Fruit fly (Drosophila melanogaster): ENCODE results near the gene Usf.

Gene Usf

DNA sequence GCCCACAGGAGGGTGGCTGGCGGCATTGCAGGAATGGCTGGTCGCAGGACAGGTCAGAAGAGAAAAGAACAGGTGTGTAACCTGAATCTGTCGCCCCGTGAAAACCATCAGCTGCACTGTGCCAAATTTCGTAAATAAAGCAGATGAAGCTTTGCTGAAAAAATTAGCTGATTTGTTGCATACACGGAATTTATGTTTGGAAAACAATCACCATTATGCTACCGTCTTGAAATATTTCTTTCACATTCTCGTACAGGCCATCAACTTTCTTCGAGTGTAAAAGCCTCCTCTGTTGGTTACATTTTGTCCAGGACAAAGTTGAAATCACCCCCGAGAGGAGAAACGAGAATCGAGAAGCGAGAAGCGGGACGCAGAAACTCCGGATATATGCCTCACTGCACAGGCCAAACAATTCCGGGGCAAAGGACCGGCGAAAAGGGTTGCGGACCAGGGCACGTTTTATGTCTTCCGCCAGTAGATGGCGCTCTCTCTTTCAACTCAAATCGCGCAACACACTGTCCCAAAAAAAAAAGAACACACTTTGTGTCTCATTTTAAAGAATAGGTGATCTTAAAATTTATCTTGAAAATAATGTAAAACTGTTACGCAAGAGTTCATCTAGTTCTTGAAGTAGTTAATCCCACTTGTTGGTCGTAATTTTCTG is 11.7 kb upstream of the Usf start:
- no peak for TF ChIP-seq CG8478 (optimal IDR thresholded peaks at IDR 0.05)
- TF ChIP-seq usp (GFP tag; optimal IDR thresholded peaks at IDR 0.05): no peak
- no peak for TF ChIP-seq Dll (optimal IDR thresholded peaks at IDR 0.05)
- TF ChIP-seq EcR (GFP tag; optimal IDR thresholded peaks at IDR 0.05): no peak
- no peak for TF ChIP-seq psq (optimal IDR thresholded peaks at IDR 0.05)
- no peak for TF ChIP-seq pan (optimal IDR thresholded peaks at IDR 0.05)

DNA sequence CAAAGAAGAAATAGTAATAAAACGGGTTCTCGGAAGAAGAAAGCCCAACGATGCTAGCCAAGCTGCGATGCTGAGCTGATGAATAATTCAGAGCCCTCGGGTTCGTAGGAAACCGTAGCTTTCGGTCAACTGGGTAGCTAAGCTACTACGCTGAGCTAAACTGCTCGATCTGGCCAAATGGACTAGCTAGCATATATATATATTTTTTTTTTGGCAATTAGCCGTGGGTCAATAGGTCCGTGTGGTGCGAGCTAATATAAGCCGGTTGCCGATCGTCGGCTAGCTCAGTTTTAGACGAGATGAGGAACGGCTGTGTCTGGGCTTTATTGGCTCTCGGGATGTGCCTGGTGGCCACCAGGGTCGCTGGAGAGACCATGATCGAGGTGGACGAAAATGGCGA is 9.2 kb upstream of the Usf start, which contains the start of gene CG3546:
Gene CG3546 (plus strand): TSS at position 301 of the 400 bp plus-strand sequence.
- TF ChIP-seq EcR (GFP tag; optimal IDR thresholded peaks at IDR 0.05) (no peak), psq (optimal IDR thresholded peaks at IDR 0.05) (no peak), CG8478 (optimal IDR thresholded peaks at IDR 0.05) (no peak)

DNA sequence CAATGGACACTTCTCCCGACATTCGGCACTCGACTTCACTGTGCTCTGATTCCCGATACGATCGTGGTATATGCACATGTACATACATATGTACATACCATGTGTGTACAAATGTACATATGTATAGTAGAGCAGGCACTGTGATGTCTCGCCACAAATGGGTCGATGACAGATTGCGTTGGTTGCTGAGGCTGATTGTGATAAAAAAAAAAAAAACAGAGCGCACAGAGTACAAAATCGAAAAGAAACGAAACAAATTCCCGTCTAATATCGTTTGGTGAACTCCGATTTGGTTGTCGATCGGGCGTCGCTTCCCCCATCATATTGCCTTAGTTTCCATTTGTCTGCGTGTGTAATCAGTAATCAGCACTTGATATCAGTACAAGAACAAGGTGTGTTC is 7.2 kb upstream of the Usf start:
- no peak for TF ChIP-seq EcR (GFP tag; optimal IDR thresholded peaks at IDR 0.05)
- no peak for TF ChIP-seq Dll (optimal IDR thresholded peaks at IDR 0.05)
- TF ChIP-seq pan (optimal IDR thresholded peaks at IDR 0.05): no peak
- no peak for TF ChIP-seq psq (optimal IDR thresholded peaks at IDR 0.05)
- no peak for TF ChIP-seq CG8478 (optimal IDR thresholded peaks at IDR 0.05)

DNA sequence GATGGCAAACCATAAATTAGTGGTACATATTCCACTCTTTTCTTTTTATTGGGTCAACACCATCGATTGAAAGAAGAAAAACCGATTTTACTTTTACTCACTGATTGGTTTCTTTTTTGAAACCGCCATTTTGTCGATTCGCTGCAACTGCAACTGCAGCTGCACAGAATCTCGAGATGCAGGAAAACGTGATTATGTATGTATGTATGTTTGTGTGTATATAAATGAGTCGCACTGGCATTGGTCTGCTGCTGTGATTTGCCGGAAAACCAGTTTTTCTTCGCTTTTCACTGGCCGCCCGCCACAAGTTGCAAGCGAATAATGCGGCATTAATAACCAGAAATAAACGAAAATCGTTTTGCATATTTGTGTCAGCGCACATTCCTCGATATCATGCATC is 6.1 kb upstream of the Usf start:
- TF ChIP-seq pan (optimal IDR thresholded peaks at IDR 0.05) (no peak), psq (optimal IDR thresholded peaks at IDR 0.05) (no peak), EcR (GFP tag; optimal IDR thresholded peaks at IDR 0.05) (no peak), usp (GFP tag; optimal IDR thresholded peaks at IDR 0.05) (no peak), CG8478 (optimal IDR thresholded peaks at IDR 0.05) (no peak), Dll (optimal IDR thresholded peaks at IDR 0.05) (no peak)

DNA sequence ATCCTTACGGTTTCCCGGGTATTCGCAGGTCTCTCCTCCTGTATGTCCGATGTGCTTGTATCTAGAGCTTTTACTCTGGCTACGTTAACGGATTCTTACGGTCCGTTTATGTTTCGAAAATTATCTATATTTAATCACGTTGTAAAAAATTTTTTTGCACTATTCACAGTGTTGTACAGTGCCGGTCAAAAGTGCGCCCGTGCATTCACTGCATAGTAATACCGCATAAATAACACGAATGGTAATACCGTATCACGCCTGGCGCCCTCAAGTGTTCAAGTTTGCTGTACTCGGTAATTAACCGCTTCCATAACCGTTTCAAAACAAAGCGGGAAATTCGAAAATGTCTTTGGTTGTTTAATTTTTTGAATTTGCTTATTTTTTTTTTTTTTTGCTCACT is 5.4 kb upstream of the Usf start, which contains the start of gene CG11444:
Gene CG11444 (minus strand): TSS at position 400 of the 400 bp plus-strand sequence.
- no peak for TF ChIP-seq usp (GFP tag; optimal IDR thresholded peaks at IDR 0.05)
- no peak for TF ChIP-seq EcR (GFP tag; optimal IDR thresholded peaks at IDR 0.05)
- no peak for TF ChIP-seq pan (optimal IDR thresholded peaks at IDR 0.05)
- no peak for TF ChIP-seq psq (optimal IDR thresholded peaks at IDR 0.05)
- TF ChIP-seq Dll (optimal IDR thresholded peaks at IDR 0.05): no peak
- no peak for TF ChIP-seq CG8478 (optimal IDR thresholded peaks at IDR 0.05)

DNA sequence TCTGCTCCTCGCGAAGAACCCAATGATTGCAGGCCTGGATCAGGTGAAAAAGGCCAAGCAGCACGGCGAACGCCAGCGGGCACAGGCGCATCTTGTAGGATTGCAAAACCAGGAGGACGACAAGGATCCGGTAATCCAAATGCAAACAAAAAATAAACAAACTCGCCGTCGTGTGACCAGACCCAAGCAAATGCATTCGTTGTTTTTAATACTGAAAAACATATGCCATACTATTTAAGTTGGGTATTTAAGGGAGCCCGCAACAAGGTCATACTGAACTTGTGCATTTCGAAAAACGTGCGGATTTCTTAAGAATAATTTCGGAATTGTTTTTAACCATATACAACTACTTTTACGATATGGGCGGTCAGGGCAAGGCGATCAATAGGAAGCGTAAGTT is 3.1 kb upstream of the Usf start, which contains the start of the genes CG11436 and CG3527:
Gene CG11436 (minus strand): TSS at position 162 of the 400 bp plus-strand sequence.
Gene CG3527 (plus strand): TSS at position 257 of the 400 bp plus-strand sequence.
- TF ChIP-seq pan (optimal IDR thresholded peaks at IDR 0.05) (no peak), usp (GFP tag; optimal IDR thresholded peaks at IDR 0.05) (no peak), psq (optimal IDR thresholded peaks at IDR 0.05) (no peak)

DNA sequence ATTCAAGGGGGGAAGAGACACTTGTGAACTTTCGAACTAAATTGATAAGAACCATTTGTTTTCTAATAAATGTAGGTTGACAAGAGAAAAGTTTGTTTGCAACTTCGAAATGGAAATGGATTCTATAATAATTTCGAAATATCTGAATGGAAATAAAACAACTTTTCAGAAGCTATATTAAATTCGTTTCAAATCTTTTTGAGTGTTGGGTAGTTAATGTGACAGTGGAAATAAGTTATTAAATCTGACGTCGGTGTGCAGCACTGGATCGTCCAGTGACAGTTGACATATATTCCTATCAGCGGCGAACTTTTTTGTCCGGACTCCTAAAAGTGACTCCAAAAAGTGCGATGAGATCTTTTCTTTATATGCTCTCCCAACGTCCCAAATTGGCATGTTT is 6.2 kb downstream of the Usf start, which contains the start of gene CG3568:
Gene CG3568 (plus strand): TSS at position 278 of the 400 bp plus-strand sequence.
- TF ChIP-seq CG8478 (optimal IDR thresholded peaks at IDR 0.05) (no peak), psq (optimal IDR thresholded peaks at IDR 0.05) (no peak), pan (optimal IDR thresholded peaks at IDR 0.05) (no peak), usp (GFP tag; optimal IDR thresholded peaks at IDR 0.05) (no peak), EcR (GFP tag; optimal IDR thresholded peaks at IDR 0.05) (no peak), Dll (optimal IDR thresholded peaks at IDR 0.05) (no peak)

DNA sequence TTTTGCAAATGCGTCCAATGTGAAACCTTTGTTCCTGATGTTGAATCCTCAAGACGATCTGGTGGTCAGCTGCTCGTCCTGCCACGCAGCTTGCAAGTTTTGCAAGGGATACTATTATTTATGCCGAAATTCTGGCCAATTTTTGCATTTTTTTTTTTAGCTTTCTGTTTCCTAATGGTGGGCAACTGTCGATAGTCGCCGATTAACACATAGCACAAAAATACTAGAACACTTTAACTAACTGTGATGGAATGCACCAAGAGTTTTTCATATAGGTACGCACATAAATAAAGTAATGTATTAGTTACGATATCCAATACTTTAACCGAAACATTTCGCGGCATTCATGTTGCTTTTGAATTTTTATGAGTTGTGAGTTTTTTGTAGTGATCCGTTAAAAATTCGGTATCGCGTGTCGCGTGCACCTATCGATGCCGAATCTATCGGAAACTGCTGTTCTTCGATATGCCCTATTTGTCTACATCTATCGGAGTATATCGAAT is 8.1 kb downstream of the Usf start, which contains the start of the genes rb and CHOp24:
Gene rb (minus strand): TSS at position 197 of the 503 bp plus-strand sequence.
Gene CHOp24 (plus strand): TSS at position 479 of the 503 bp plus-strand sequence.
- TF ChIP-seq pan (optimal IDR thresholded peaks at IDR 0.05): no peak
- no peak for TF ChIP-seq EcR (GFP tag; optimal IDR thresholded peaks at IDR 0.05)
- no peak for TF ChIP-seq CG8478 (optimal IDR thresholded peaks at IDR 0.05)
- no peak for TF ChIP-seq usp (GFP tag; optimal IDR thresholded peaks at IDR 0.05)
- TF ChIP-seq psq (optimal IDR thresholded peaks at IDR 0.05): no peak
- no peak for TF ChIP-seq Dll (optimal IDR thresholded peaks at IDR 0.05)

DNA sequence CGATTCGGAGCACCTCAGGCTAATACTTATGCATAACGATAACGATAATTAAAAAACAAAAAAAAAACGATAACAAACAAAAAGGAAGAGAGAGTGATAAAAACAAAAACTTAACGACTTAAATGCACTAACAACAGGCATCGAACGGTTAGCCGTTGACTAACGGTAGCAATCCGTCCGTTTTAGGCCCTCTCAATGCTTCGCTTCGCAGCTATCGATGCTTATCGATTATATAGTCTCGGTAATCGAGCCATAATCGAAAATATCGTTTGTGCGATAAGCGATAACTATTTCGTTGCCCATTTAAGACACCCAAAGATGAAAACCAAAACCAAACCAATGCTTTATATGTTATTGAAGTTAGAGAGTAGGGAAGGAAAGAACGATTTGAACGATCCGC is 14.6 kb downstream of the Usf start:
- TF ChIP-seq psq (optimal IDR thresholded peaks at IDR 0.05): no peak
- TF ChIP-seq CG8478 (optimal IDR thresholded peaks at IDR 0.05): no peak
- TF ChIP-seq EcR (GFP tag; optimal IDR thresholded peaks at IDR 0.05): no peak
- no peak for TF ChIP-seq Dll (optimal IDR thresholded peaks at IDR 0.05)
- TF ChIP-seq usp (GFP tag; optimal IDR thresholded peaks at IDR 0.05): no peak
- no peak for TF ChIP-seq pan (optimal IDR thresholded peaks at IDR 0.05)

DNA sequence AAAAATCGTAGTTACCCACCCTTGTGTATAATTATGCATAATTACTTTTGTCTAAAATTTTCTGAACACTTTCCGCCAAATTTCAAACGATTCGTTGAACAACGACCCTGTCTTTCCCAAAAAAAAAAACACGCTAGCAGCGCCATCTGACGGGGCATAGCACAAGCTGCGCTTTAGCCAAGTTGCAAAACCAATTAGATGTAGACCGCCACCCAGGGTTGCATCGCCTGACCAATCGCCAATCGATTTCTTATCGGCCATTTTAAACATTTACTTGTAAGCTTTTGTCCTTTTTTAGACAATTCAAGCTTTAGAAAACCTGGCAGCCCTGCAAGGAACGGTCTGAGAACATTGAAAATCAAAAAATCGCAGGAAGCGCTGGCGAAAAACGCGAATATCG is 18.7 kb downstream of the Usf start, which contains the start of gene CG3556:
Gene CG3556 (plus strand): TSS at position 323 of the 400 bp plus-strand sequence.
- TF ChIP-seq usp (GFP tag; optimal IDR thresholded peaks at IDR 0.05): no peak
- TF ChIP-seq Dll (optimal IDR thresholded peaks at IDR 0.05): no peak
- TF ChIP-seq CG8478 (optimal IDR thresholded peaks at IDR 0.05): no peak
- TF ChIP-seq pan (optimal IDR thresholded peaks at IDR 0.05): no peak
- TF ChIP-seq EcR (GFP tag; optimal IDR thresholded peaks at IDR 0.05): no peak
- no peak for TF ChIP-seq psq (optimal IDR thresholded peaks at IDR 0.05)

DNA sequence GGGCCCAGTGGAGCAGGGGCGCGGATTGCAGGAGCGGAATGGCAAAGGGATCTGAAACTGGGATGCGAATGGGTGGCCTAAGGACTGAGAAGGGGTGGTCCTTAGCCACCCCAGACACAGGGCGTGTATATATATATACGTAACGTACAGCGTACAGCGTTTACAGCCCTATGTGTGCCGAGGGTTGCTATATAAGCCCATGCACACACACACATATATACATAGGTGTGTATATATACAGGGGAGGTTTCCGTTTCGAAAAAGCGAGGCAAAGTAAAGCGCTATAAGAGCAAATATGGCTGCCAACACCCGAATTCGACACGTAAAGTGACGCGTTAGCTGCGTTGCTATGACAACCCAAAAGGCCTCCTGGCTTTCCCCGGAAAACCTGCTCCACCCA is 21.8 kb downstream of the Usf start:
- TF ChIP-seq pan (optimal IDR thresholded peaks at IDR 0.05) (no peak), usp (GFP tag; optimal IDR thresholded peaks at IDR 0.05) (no peak), Dll (optimal IDR thresholded peaks at IDR 0.05) (no peak), psq (optimal IDR thresholded peaks at IDR 0.05) (no peak), EcR (GFP tag; optimal IDR thresholded peaks at IDR 0.05) (no peak), CG8478 (optimal IDR thresholded peaks at IDR 0.05) (no peak)

DNA sequence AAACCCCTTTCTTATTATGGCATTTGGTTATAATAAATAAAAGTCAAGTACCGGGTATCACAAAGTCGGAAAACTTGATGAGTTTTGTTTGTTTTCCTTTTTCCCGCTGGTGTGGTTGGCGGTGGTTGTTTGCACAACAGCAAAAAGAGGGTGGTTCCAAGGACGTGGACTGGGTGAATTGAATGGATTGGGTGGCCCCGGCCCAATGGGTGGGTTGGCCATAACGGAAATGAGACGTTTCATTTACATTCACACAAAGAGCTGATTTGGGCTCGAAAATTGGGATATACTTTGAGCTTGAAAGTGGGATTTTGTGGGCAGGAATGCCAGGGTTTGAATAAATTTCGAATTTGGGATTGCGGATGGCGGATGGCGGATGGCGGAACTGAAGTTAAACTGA is 27.7 kb downstream of the Usf start:
- TF ChIP-seq CG8478 (optimal IDR thresholded peaks at IDR 0.05): no peak
- no peak for TF ChIP-seq Dll (optimal IDR thresholded peaks at IDR 0.05)
- TF ChIP-seq usp (GFP tag; optimal IDR thresholded peaks at IDR 0.05): no peak
- TF ChIP-seq pan (optimal IDR thresholded peaks at IDR 0.05): no peak
- TF ChIP-seq EcR (GFP tag; optimal IDR thresholded peaks at IDR 0.05): no peak
- no peak for TF ChIP-seq psq (optimal IDR thresholded peaks at IDR 0.05)
